Worm (Caenorhabditis elegans) whole organism, L2 larva: Measurements from ENCODE around the gene T09D3.8.
A peak's percentile ranks its signal among the peaks of the same experiment; 100 is the strongest.

ENCODE experiments used
- elt-1 ChIP-seq: fragments of 150-350 bp; optimal IDR thresholded peaks from 2 replicates; lab custom pipeline; 2014; ENCODE audit warnings: missing biosample characterization, missing genetic modification characterization
- snpc-4 ChIP-seq: fragments of 150-350 bp; optimal IDR thresholded peaks from 2 replicates; lab custom pipeline; 2014; ENCODE audit warnings: missing biosample characterization, missing genetic modification characterization

ce11 chrV:5329677-5330266, 35.2 kb upstream of the T09D3.8 start:
- TF ChIP-seq elt-1 (no peak), snpc-4 (peak; percentile 9)
